Worm (Caenorhabditis elegans) whole organism, late embryonic: ENCODE data around the gene Y49F6B.2.

ENCODE experiments used
- ceh-2 ChIP-seq: sonication (generic microtip); optimal IDR thresholded peaks from 2 replicates; lab custom pipeline; 2016; ENCODE audit warnings: missing genotype, missing genetic modification characterization, missing compliant biosample characterization
- ceh-22 ChIP-seq: sonication (generic microtip); optimal IDR thresholded peaks from 2 replicates; lab custom pipeline; 2017; ENCODE audit warnings: missing biosample characterization, missing genetic modification characterization
- ceh-6 ChIP-seq: fragments of 200-800 bp; sonication (Bioruptor generic); optimal IDR thresholded peaks from 2 replicates; lab custom pipeline; 2018; ENCODE audit warnings: mild to moderate bottlenecking, missing genetic modification characterization, missing compliant biosample characterization
- dmd-4 ChIP-seq: sonication (generic microtip); optimal IDR thresholded peaks from 2 replicates; lab custom pipeline; 2016; ENCODE audit warnings: borderline replicate concordance, missing genetic modification characterization, missing compliant biosample characterization
- odd-2 ChIP-seq: sonication (generic microtip); optimal IDR thresholded peaks from 2 replicates; lab custom pipeline; 2017; ENCODE audit warnings: antibody characterized with exemption, mild to moderate bottlenecking, missing genetic modification characterization, missing compliant biosample characterization
- pag-3 ChIP-seq: sonication (generic microtip); optimal IDR thresholded peaks from 2 replicates; lab custom pipeline; 2016; ENCODE audit warnings: missing compliant biosample characterization, missing genetic modification characterization, borderline replicate concordance
- pqm-1 ChIP-seq: sonication (generic microtip); optimal IDR thresholded peaks from 2 replicates; lab custom pipeline; 2016; ENCODE audit warnings: missing genetic modification characterization, missing compliant biosample characterization
- ttx-3 ChIP-seq: sonication (generic microtip); optimal IDR thresholded peaks from 2 replicates; lab custom pipeline; 2016; ENCODE audit warnings: missing genetic modification reagents, missing genetic modification characterization, missing compliant biosample characterization

- TF ChIP-seq pqm-1 (tag; lab: Kevin White, UChicago), result no peak
- TF ChIP-seq ceh-22, result no peak
- no peak for TF ChIP-seq ceh-6 (GFP tag; lab: Kevin White, UChicago)
- no peak for TF ChIP-seq odd-2 (tag; lab: Kevin White, UChicago)
- TF ChIP-seq ttx-3 (tag; lab: Kevin White, UChicago), result no peak
- TF ChIP-seq ceh-2 (tag; lab: Kevin White, UChicago), result no peak
- no peak for TF ChIP-seq dmd-4 (tag; lab: Kevin White, UChicago)
- TF ChIP-seq pag-3, result no peak
These were observed 49.2 kb upstream of the Y49F6B.2 start, which contains the start of gene C16C8.11 for ce11 chrII:3453521-3453920.
